Worm (Caenorhabditis elegans): ENCODE results near the gene Y60C6A.3.

DNA sequence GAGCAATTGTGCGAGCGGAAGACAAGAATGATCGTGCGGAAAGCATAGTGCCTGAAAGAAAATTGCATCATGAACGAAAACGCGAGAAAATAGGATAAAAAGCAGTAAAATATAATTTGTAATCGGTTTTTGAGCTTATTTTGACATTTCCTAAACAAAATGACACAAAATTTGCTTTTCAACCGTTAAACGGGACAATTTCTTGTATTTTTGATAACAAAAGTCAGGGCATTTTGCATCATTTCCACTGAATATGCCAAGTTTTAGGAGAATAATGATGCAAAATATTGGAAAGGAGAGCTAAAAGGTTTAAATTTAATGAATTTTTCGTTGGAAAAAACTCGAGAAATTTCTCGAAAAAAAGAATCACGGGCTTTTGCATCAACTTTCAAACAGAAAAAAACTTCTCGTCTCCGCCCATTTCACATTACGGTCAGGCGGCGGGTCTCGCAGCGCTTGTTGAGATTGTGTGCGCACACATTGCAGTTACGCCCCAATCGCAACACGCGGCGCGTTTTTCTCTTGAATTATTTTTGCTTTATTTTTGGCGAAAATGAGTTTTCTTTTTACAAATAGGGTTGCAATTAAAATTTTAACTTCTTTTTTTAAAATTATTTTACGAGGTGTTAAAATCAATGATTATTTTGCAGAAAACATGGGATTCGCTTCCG lies 41.2 kb downstream of the Y60C6A.3 start, which contains the start of the genes hsp-6 and C37H5.5:
- TF ChIP-seq aly-1 (tag; optimal IDR thresholded peaks at IDR 0.05): no peak
- no peak for TF ChIP-seq ets-7 (tag; optimal IDR thresholded peaks at IDR 0.05)
- TF ChIP-seq scrt-1 (GFP tag; IDR thresholded peaks at IDR 0.05): no peak
- peak; percentile 63; the same call in 1 of the 2 replicates for TF ChIP-seq pes-1 (GFP tag; IDR thresholded peaks at IDR 0.05)
- no peak for TF ChIP-seq ama-1 (optimal IDR thresholded peaks at IDR 0.05)
- 0 out of 2 replicates have a peak, but pooled peaks have one; percentile 7 for TF ChIP-seq flt-1 (GFP tag; IDR thresholded peaks at IDR 0.05)
- no peak for TF ChIP-seq B0310.2 (tag; optimal IDR thresholded peaks at IDR 0.05)
- TF ChIP-seq hnd-1 (tag; optimal IDR thresholded peaks at IDR 0.05): no peak
- TF ChIP-seq tbx-37 (GFP tag; conservative IDR thresholded peaks at IDR 0.05): no peak; the same call in 1 of the 2 replicates

All from whole organism, early embryonic.